Worm (Caenorhabditis elegans): Measurements from ENCODE around the gene cht-4.

cht-4 gene

ce11 chrIII:1607659-1608058 lies 49.6 kb downstream of the cht-4 start:
- TF ChIP-seq elt-2 (tag; optimal IDR thresholded peaks at IDR 0.05) = no peak
- TF ChIP-seq ceh-48 (tag; optimal IDR thresholded peaks at IDR 0.05) = peak; percentile 5
- TF ChIP-seq pat-9 (tag; optimal IDR thresholded peaks at IDR 0.05) = no peak
- no peak for TF ChIP-seq che-1 (tag; optimal IDR thresholded peaks at IDR 0.05)

ce11 chrIII:1604514-1604976 lies 52.7 kb downstream of the cht-4 start, which contains the start of gene Y22D7AL.6:
Gene Y22D7AL.6 (plus strand): TSS chrIII:1604926.
- TF ChIP-seq sox-2 (GFP tag; IDR thresholded peaks at IDR 0.05) (peak; percentile 73), rnt-1 (tag; optimal IDR thresholded peaks at IDR 0.05) (peak; percentile 25), pat-9 (tag; optimal IDR thresholded peaks at IDR 0.05) (peak; percentile 62), odd-2 (tag; optimal IDR thresholded peaks at IDR 0.05) (no peak), madf-2 (tag; optimal IDR thresholded peaks at IDR 0.05) (peak; percentile 42), ceh-48 (tag; optimal IDR thresholded peaks at IDR 0.05) (peak; percentile 51), dve-1 (tag; optimal IDR thresholded peaks at IDR 0.05) (peak; percentile 19), nfya-1 (tag; optimal IDR thresholded peaks at IDR 0.05) (peak; percentile 7), C08G9.2 (tag; optimal IDR thresholded peaks at IDR 0.05) (peak; percentile 77), hlh-6 (tag; optimal IDR thresholded peaks at IDR 0.05) (peak; percentile 83), lin-11 (tag; optimal IDR thresholded peaks at IDR 0.05) (peak; percentile 59), npax-4 (tag; optimal IDR thresholded peaks at IDR 0.05) (peak; percentile 43), ceh-24 (tag; optimal IDR thresholded peaks at IDR 0.05) (peak; percentile 22), unc-86 (tag; optimal IDR thresholded peaks at IDR 0.05) (peak; percentile 59), ets-4 (tag; optimal IDR thresholded peaks at IDR 0.05) (peak; percentile 4), pha-2 (tag; optimal IDR thresholded peaks at IDR 0.05) (peak; percentile 69), tbx-7 (tag; optimal IDR thresholded peaks at IDR 0.05) (peak; percentile 37), ahr-1 (tag; optimal IDR thresholded peaks at IDR 0.05) (peak; percentile 55), C38D4.7 (GFP tag; optimal IDR thresholded peaks at IDR 0.05) (peak; percentile 74), fax-1 (tag; optimal IDR thresholded peaks at IDR 0.05) (peak; percentile 64), ceh-14 (tag; optimal IDR thresholded peaks at IDR 0.05) (no peak), fkh-6 (tag; optimal IDR thresholded peaks at IDR 0.05) (peak; percentile 39), hlh-8 (tag; optimal IDR thresholded peaks at IDR 0.05) (no peak), sox-4 (tag; optimal IDR thresholded peaks at IDR 0.05) (peak; percentile 62), ceh-6 (GFP tag; optimal IDR thresholded peaks at IDR 0.05) (peak; percentile 77), T23F11.4 (GFP tag; optimal IDR thresholded peaks at IDR 0.05) (no peak), nhr-11 (tag; optimal IDR thresholded peaks at IDR 0.05) (no peak), Y22D7AL.16 (tag; optimal IDR thresholded peaks at IDR 0.05) (peak; percentile 32), syd-9 (tag; optimal IDR thresholded peaks at IDR 0.05) (peak; percentile 40), F13H6.1 (tag; optimal IDR thresholded peaks at IDR 0.05) (peak; percentile 23), ceh-9 (tag; optimal IDR thresholded peaks at IDR 0.05) (peak; percentile 44), ref-2 (tag; optimal IDR thresholded peaks at IDR 0.05) (peak; percentile 51), gmeb-2 (tag; optimal IDR thresholded peaks at IDR 0.05) (peak; percentile 83), ceh-18 (tag; optimal IDR thresholded peaks at IDR 0.05) (peak; percentile 59), ceh-2 (tag; optimal IDR thresholded peaks at IDR 0.05) (peak; percentile 39), dmd-4 (tag; optimal IDR thresholded peaks at IDR 0.05; ENCODE audit: borderline replicate concordance) (peak; percentile 26), ceh-31 (tag; optimal IDR thresholded peaks at IDR 0.05) (peak; percentile 47), tbx-2 (tag; optimal IDR thresholded peaks at IDR 0.05) (peak; percentile 28), hlh-13 (GFP tag; optimal IDR thresholded peaks at IDR 0.05) (peak; percentile 60), pag-3 (tag; optimal IDR thresholded peaks at IDR 0.05; ENCODE audit: borderline replicate concordance) (no peak), K02D7.2 (tag; optimal IDR thresholded peaks at IDR 0.05) (peak; percentile 71), ttx-3 (tag; optimal IDR thresholded peaks at IDR 0.05) (peak; percentile 46), zip-5 (tag; optimal IDR thresholded peaks at IDR 0.05) (peak; percentile 22), nhr-232 (tag; optimal IDR thresholded peaks at IDR 0.05) (peak; percentile 62), eyg-1 (tag; optimal IDR thresholded peaks at IDR 0.05) (no peak), K09A11.1 (tag; optimal IDR thresholded peaks at IDR 0.05; ENCODE audit: insufficient read depth) (peak; percentile 62), unc-55 (GFP tag; optimal IDR thresholded peaks at IDR 0.05) (no peak), pax-1 (tag; optimal IDR thresholded peaks at IDR 0.05) (no peak), unc-42 (tag; optimal IDR thresholded peaks at IDR 0.05) (peak; percentile 21)

Measured in whole organism, late embryonic.